Fruit fly (Drosophila melanogaster): Measurements from ENCODE around the gene CG14448.
A peak's percentile ranks its signal among the peaks of the same experiment; 100 is the strongest.

CG14448 gene

dm6 chr3L:22835144-22835964 lies 47.1 kb downstream of the CG14448 start, which contains the start of gene jim (continued):
- TF ChIP-seq ssp (GFP tag; IDR thresholded peaks at IDR 0.05), result no peak
- TF ChIP-seq ab (GFP tag; optimal IDR thresholded peaks at IDR 0.05), result no peak
- TF ChIP-seq esg (GFP tag; conservative IDR thresholded peaks at IDR 0.05), result no peak
- TF ChIP-seq pita (GFP tag; optimal IDR thresholded peaks at IDR 0.05), result no peak
- no peak for TF ChIP-seq btn (GFP tag; optimal IDR thresholded peaks at IDR 0.05)
- TF ChIP-seq emc (GFP tag; optimal IDR thresholded peaks at IDR 0.05), result no peak
- no peak for TF ChIP-seq Nf-YA (GFP tag; IDR thresholded peaks at IDR 0.05)
- no peak for TF ChIP-seq CG18619 (GFP tag; optimal IDR thresholded peaks at IDR 0.05)
- TF ChIP-seq sima (GFP tag; optimal IDR thresholded peaks at IDR 0.05), result no peak
- no peak for TF ChIP-seq CG10209 (GFP tag; optimal IDR thresholded peaks at IDR 0.05)
- peak; percentile 52; the same call in 1 of the 3 replicates for TF ChIP-seq Aef1 (GFP tag; IDR thresholded peaks at IDR 0.05)
- TF ChIP-seq Hsf (GFP tag; optimal IDR thresholded peaks at IDR 0.05), result no peak
- no peak for TF ChIP-seq org-1 (GFP tag; optimal IDR thresholded peaks at IDR 0.05)
- TF ChIP-seq CG7372 (GFP tag; IDR thresholded peaks at IDR 0.05), result no peak
- no peak for TF ChIP-seq ap (GFP tag; IDR thresholded peaks at IDR 0.05)
- 0 out of 2 replicates have a peak, but pooled peaks have one; percentile 21 for TF ChIP-seq CG5953 (GFP tag; IDR thresholded peaks at IDR 0.05)
- TF ChIP-seq CG15011 (GFP tag; optimal IDR thresholded peaks at IDR 0.05), result no peak
- no peak for TF ChIP-seq C15 (GFP tag; IDR thresholded peaks at IDR 0.05)
- TF ChIP-seq CG3838 (GFP tag; optimal IDR thresholded peaks at IDR 0.05), result no peak
- TF ChIP-seq dimm (GFP tag; IDR thresholded peaks at IDR 0.05), result no peak
- TF ChIP-seq Meics (GFP tag; optimal IDR thresholded peaks at IDR 0.05), result peak; percentile 4
- TF ChIP-seq Six4 (GFP tag; optimal IDR thresholded peaks at IDR 0.05), result no peak
- no peak for TF ChIP-seq lmd (GFP tag; IDR thresholded peaks at IDR 0.05)
- TF ChIP-seq nom (GFP tag; optimal IDR thresholded peaks at IDR 0.05), result peak; percentile 79
- no peak for TF ChIP-seq lola (GFP tag; optimal IDR thresholded peaks at IDR 0.05)
- TF ChIP-seq amos (GFP tag; IDR thresholded peaks at IDR 0.05; ENCODE audit: partially characterized antibody), result peak; percentile 27; the same call in 1 of the 2 replicates
- no peak for TF ChIP-seq E2f1 (GFP tag; IDR thresholded peaks at IDR 0.05)
- TF ChIP-seq p53 (GFP tag; optimal IDR thresholded peaks at IDR 0.05), result no peak
- no peak for TF ChIP-seq CG2199 (GFP tag; IDR thresholded peaks at IDR 0.05)
- TF ChIP-seq CG1647 (GFP tag; optimal IDR thresholded peaks at IDR 0.05), result no peak
- TF ChIP-seq Gug (GFP tag; IDR thresholded peaks at IDR 0.05), result no peak
- TF ChIP-seq gce (GFP tag; IDR thresholded peaks at IDR 0.05), result no peak
- peak; percentile 83 for TF ChIP-seq abd-A (tag; optimal IDR thresholded peaks at IDR 0.05)
- no peak for TF ChIP-seq Sox100B (GFP tag; optimal IDR thresholded peaks at IDR 0.05)
- no peak for TF ChIP-seq CG1832 (GFP tag; optimal IDR thresholded peaks at IDR 0.05)
- no peak for TF ChIP-seq CG4820 (GFP tag; optimal IDR thresholded peaks at IDR 0.05)
- peak; percentile 98 for TF ChIP-seq Adf1 (GFP tag; IDR thresholded peaks at IDR 0.05)
- no peak for TF ChIP-seq CG14441 (GFP tag; IDR thresholded peaks at IDR 0.05)
- TF ChIP-seq grn (GFP tag; optimal IDR thresholded peaks at IDR 0.05), result no peak
- no peak for TF ChIP-seq Dad (GFP tag; optimal IDR thresholded peaks at IDR 0.05)
- no peak for TF ChIP-seq CG3065 (GFP tag; optimal IDR thresholded peaks at IDR 0.05)
- no peak for TF ChIP-seq CG6272 (GFP tag; IDR thresholded peaks at IDR 0.05)
- TF ChIP-seq NfI (GFP tag; optimal IDR thresholded peaks at IDR 0.05), result no peak
- no peak for TF ChIP-seq Oaz (GFP tag; IDR thresholded peaks at IDR 0.05)
- no peak for TF ChIP-seq klu (GFP tag; IDR thresholded peaks at IDR 0.05)
- TF ChIP-seq stwl (tag; optimal IDR thresholded peaks at IDR 0.05), result no peak
- peak; percentile 6 for TF ChIP-seq CG17385 (GFP tag; optimal IDR thresholded peaks at IDR 0.05)
- TF ChIP-seq scrt (GFP tag; optimal IDR thresholded peaks at IDR 0.05), result peak; percentile 3
- TF ChIP-seq CG13123 (GFP tag; optimal IDR thresholded peaks at IDR 0.05), result no peak
- no peak for TF ChIP-seq salm (tag; optimal IDR thresholded peaks at IDR 0.05)
- TF ChIP-seq otp (GFP tag; IDR thresholded peaks at IDR 0.05), result no peak

Data from whole organism, embryonic.